Worm (Caenorhabditis elegans) whole organism, young adult: ENCODE results near the gene R02D5.1.

Experiments
- B0336.3 ChIP-seq: fragments of 200-800 bp; sonication (Bioruptor generic); IDR thresholded peaks from 2 replicates; pipeline ENCODE4 v1.3.6; 2022; ENCODE audit warnings: missing genetic modification characterization, missing compliant biosample characterization
- F57A8.1 ChIP-seq: fragments of 200-800 bp; sonication (Bioruptor generic); optimal IDR thresholded peaks from 2 replicates; lab custom pipeline; 2018; ENCODE audit warnings: mild to moderate bottlenecking, missing genetic modification characterization, moderate library complexity, missing compliant biosample characterization
- efl-1 ChIP-seq: fragments of 150-350 bp; optimal IDR thresholded peaks from 2 replicates; lab custom pipeline; 2014; ENCODE audit warnings: missing biosample characterization, missing genetic modification reagents, missing genetic modification characterization
- lag-1 ChIP-seq: fragments of 200-800 bp; sonication (Bioruptor generic); IDR thresholded peaks from 2 replicates; pipeline ENCODE4 v1.3.6; 2022; ENCODE audit warnings: missing genetic modification reagents, missing genetic modification characterization, missing compliant biosample characterization
- lin-40 ChIP-seq: sonication (generic microtip); optimal IDR thresholded peaks from 2 replicates; lab custom pipeline; 2016; ENCODE audit warnings: missing genetic modification characterization, mild to moderate bottlenecking, missing compliant biosample characterization, missing genotype, missing genetic modification reagents
- mel-28 ChIP-seq: sonication (generic microtip); optimal IDR thresholded peaks from 2 replicates; lab custom pipeline; 2016; ENCODE audit warnings: borderline replicate concordance, mild to moderate bottlenecking, missing genetic modification characterization, missing compliant biosample characterization
- mes-4 ChIP-seq: sonication (generic microtip); optimal IDR thresholded peaks from 2 replicates; lab custom pipeline; 2016; ENCODE audit warnings: missing genotype, missing genetic modification characterization, missing compliant biosample characterization
- sdz-38 ChIP-seq: sonication (generic microtip); optimal IDR thresholded peaks from 2 replicates; lab custom pipeline; 2016; ENCODE audit warnings: missing genotype, missing genetic modification characterization, missing compliant biosample characterization
- snpc-1.3 ChIP-seq: sonication (generic microtip); optimal IDR thresholded peaks from 2 replicates; lab custom pipeline; 2017; ENCODE audit warnings: missing genetic modification characterization, mild to moderate bottlenecking, missing compliant biosample characterization, antibody characterized with exemption, moderate library complexity, missing genotype, missing genetic modification reagents; ENCODE audit not compliant: insufficient read depth
- snpc-4 ChIP-seq, 5 experiments: fragments of 150-350 bp in 1 of 5; sonication (generic microtip) in 4 of 5; optimal IDR thresholded peaks; 2 replicates each; lab custom pipeline; 2014 to 2018; ENCODE audit warnings: missing genetic modification characterization in 5 of 5, missing biosample characterization in 3 of 5, antibody characterized with exemption in 2 of 5, mild to moderate bottlenecking in 2 of 5, missing compliant biosample characterization in 2 of 5, missing genotype in 2 of 5, moderate library complexity in 2 of 5, missing genetic modification reagents in 1 of 5
- unc-130 ChIP-seq: sonication (generic microtip); optimal IDR thresholded peaks from 2 replicates; lab custom pipeline; 2016; ENCODE audit warnings: missing genetic modification reagents, missing genetic modification characterization, missing compliant biosample characterization
- ztf-18 ChIP-seq: sonication (generic microtip); optimal IDR thresholded peaks from 2 replicates; lab custom pipeline; 2016; ENCODE audit warnings: missing genotype, mild to moderate bottlenecking, missing genetic modification characterization, missing compliant biosample characterization

DNA sequence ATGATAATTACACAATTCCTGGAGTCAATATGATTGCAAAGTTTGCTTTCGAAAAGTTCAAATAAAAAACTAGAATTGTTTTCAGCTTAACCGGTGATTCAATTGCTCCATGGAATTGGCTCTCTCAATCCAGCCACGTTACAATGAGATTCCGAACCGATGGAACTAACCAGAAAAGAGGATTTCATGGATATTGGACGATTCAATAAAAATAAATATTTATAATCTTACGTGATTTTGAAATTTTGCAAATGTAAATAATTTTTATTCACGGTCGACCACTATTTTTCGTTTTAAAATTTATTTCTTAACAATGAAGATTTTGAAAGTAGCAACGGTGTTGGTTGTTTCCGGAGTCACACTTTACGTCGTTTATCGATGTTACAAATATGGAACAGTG is 26.1 kb upstream of the R02D5.1 start, which contains the start of gene R02D5.10:
- TF ChIP-seq sdz-38 (tag; lab: Kevin White, UChicago): no peak
- no peak for TF ChIP-seq snpc-4 (GFP tag; optimal IDR thresholded peaks at IDR 0.05; lab: Kevin White, UChicago)
- TF ChIP-seq snpc-4 (tag; optimal IDR thresholded peaks at IDR 0.05; lab: Kevin White, UChicago): no peak
- no peak for TF ChIP-seq efl-1 (GFP tag; lab: Kevin White, UChicago)
- no peak for TF ChIP-seq unc-130 (GFP tag; lab: Kevin White, UChicago)
- TF ChIP-seq F57A8.1 (GFP tag; lab: Kevin White, UChicago): no peak
- no peak for TF ChIP-seq lag-1
- no peak for TF ChIP-seq mes-4 (tag; lab: Kevin White, UChicago)
- no peak for TF ChIP-seq ztf-18 (tag; lab: Kevin White, UChicago)
- TF ChIP-seq lin-40 (tag; lab: Kevin White, UChicago): no peak
- TF ChIP-seq mel-28 (tag; lab: Kevin White, UChicago): no peak
- no peak for TF ChIP-seq B0336.3 (GFP tag; lab: Robert Waterston, UW)
- TF ChIP-seq snpc-1.3 (tag; lab: Kevin White, UChicago): no peak
